Worm (Caenorhabditis elegans): ENCODE measurements around the gene klf-2.

The klf-2 gene

DNA sequence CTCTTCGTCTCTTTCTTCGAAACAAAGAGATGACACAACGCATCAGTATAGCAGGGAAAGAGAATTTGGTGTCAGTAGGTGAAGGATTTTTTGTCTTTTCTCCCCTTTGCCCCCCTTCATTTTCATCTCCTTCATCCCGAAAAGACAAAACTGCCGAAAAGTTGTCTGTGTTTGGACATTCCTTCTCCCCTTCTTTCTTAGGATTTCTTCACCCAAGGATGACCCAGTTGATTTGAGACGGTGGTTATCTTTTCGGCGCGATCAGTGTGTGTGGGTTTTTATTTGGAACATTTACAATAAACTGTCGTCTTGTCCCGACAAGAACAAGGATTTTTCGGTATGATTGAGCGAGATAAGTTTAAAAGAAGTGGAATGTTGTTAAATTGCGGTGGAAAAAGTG lies 23.0 kb upstream of the klf-2 start:
- TF ChIP-seq zip-4 (GFP tag; optimal IDR thresholded peaks at IDR 0.05) (no peak), tbx-2 (tag; optimal IDR thresholded peaks at IDR 0.05) (no peak), snpc-4 (tag; optimal IDR thresholded peaks at IDR 0.05) (no peak), zag-1 (tag; optimal IDR thresholded peaks at IDR 0.05) (no peak), blmp-1 (tag; optimal IDR thresholded peaks at IDR 0.05) (peak; percentile 90), lin-13 (GFP tag; optimal IDR thresholded peaks at IDR 0.05) (no peak)

DNA sequence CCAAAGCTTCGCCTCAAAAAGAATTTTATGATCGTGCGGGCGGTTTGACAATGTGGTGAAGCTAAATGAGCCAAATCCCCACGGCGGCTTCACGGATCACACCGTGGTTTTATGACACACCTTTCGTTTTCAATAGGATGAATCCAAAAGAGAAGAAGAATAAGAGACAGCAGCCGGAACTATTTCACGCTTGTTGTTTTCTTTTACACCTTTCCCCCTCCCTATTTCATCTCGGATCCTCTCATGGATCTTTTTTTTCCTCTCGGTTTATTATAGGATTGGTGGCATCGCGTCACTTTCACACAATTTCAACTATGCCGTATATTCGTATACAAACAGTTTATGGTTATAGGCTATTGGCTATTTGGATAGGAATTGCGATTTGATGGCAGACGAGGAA lies 21.7 kb upstream of the klf-2 start:
- no peak for TF ChIP-seq unc-30 (tag; optimal IDR thresholded peaks at IDR 0.05)
- TF ChIP-seq blmp-1 (tag; optimal IDR thresholded peaks at IDR 0.05), result peak; percentile 74

DNA sequence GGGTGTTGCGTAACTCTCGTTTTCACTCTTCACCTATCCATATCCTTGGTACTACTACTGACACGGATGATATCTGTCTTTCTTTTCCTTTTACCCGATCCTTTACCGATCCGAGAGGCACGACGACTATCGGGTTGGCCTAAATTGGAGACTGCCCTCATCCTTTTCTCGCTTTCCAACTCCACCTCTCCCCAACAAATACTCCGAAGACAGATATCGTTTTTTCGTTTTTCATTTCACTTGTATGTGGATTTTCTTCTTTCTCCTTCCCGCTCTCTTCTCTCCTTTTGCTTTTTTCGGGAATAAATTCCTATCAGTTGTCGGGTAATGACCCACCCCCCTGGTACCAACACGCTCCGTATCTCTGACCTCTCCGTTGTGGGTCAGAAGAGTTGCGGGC lies 20.6 kb upstream of the klf-2 start:
- TF ChIP-seq xbp-1 (tag; optimal IDR thresholded peaks at IDR 0.05), result no peak
- TF ChIP-seq blmp-1 (tag; optimal IDR thresholded peaks at IDR 0.05), result peak; percentile 99

DNA sequence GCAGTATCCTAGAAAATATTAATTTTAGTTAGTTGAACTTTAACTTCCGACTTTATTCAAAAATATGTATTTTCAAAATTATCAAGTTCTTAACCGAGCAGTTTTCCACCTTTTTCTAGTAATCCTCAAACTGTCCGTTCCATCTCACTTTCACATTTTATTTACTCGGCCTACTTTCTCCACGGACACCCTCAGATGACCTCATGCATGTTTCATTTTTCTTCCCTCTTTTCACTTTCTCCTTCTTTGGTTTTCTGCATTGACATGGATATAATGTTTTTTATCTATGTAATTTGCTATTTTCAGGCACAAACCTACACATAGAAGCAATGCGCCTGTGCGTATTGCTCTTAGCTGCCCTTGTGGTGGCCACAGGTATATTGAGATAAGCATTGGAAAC lies 18.6 kb upstream of the klf-2 start, which contains the start of gene mlt-11:
TSS of gene mlt-11 (plus strand) at position 301 of the 400 bp plus-strand sequence.
- TF ChIP-seq zip-4 (GFP tag; optimal IDR thresholded peaks at IDR 0.05) (no peak), blmp-1 (tag; optimal IDR thresholded peaks at IDR 0.05) (peak; percentile 76)

DNA sequence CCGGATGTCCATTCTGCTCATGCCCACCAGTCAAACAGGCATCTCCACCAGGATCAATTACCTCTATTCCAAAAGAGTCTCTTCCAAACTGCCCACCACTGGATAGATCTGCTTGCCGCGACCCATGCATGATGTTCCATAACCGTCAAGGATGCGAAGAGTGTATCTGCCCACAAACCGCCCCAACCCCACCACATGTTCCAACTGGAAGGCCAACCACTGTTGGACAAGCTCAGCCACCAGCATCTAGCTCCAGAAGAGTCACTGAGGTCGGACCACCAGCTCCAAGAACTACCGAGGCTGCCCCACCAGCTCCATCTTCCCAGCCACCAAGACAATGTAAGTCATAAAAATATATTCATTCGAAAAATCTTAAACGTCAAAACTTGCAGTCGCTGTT lies 14.9 kb upstream of the klf-2 start:
- TF ChIP-seq efl-1 (optimal IDR thresholded peaks at IDR 0.05) (no peak), efl-1 (GFP tag; optimal IDR thresholded peaks at IDR 0.05 in 1 of 2) (peak in 1 of 2 experiments; percentile 73), nhr-84 (tag; optimal IDR thresholded peaks at IDR 0.05) (no peak), C04F5.9 (tag; optimal IDR thresholded peaks at IDR 0.05) (no peak), unc-98 (GFP tag; IDR thresholded peaks at IDR 0.05) (no peak), pag-3 (tag; optimal IDR thresholded peaks at IDR 0.05; ENCODE audit: borderline replicate concordance, insufficient read depth) (no peak), dpl-1 (GFP tag; optimal IDR thresholded peaks at IDR 0.05) (no peak), nhr-19 (GFP tag; conservative IDR thresholded peaks at IDR 0.05) (no peak)

DNA sequence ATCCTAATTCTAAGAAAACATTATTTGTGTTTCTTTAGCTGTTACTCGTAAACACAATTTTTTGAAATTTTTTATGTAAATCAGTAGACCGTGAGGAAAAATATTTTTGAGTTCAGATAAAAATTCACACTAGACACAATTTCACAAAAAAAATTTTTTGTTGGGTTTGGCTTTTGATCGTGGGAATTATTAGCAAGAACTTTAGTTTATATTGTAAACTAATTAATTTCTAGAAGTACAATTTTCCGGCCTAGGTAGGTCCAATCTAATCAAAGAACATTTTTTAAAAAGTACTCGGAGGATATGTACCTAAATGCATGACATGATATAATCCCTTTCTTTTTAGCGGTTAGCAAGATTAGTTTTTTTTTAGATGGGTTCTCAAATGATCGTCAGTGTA lies 5.3 kb upstream of the klf-2 start:
- TF ChIP-seq fos-1 (tag; optimal IDR thresholded peaks at IDR 0.05) (no peak), fkh-8 (tag; optimal IDR thresholded peaks at IDR 0.05) (peak; percentile 31), ces-1 (GFP tag; optimal IDR thresholded peaks at IDR 0.05) (no peak), ceh-88 (GFP tag; IDR thresholded peaks at IDR 0.05) (no peak)

DNA sequence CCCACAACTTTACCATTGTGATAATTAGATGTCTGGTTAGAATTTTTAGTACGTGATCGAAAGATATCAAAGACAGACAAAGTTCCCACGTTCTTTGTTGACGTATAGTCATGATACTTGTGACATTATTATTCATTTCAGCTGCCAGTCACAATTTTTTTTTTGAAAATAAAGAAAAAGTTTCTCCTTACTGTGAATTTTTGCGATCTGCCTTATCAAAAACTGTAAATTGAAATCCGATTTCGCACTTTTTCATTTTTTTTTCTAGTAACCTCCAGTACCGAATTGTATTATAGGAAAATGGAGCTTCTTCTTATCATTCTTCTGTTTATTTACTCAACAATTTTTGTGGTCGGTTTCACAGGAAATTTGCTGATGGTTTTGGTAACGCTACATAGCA lies 4.4 kb upstream of the klf-2 start, which contains the start of gene srsx-35:
TSS of gene srsx-35 (plus strand) at position 301 of the 400 bp plus-strand sequence.
- TF ChIP-seq lin-15B (tag; optimal IDR thresholded peaks at IDR 0.05) (no peak), hpl-2 (GFP tag; optimal IDR thresholded peaks at IDR 0.05) (no peak), lir-3 (tag; optimal IDR thresholded peaks at IDR 0.05; ENCODE audit: poor library complexity) (no peak), ets-5 (GFP tag; IDR thresholded peaks at IDR 0.05) (no peak), ceh-88 (GFP tag; IDR thresholded peaks at IDR 0.05) (no peak), lsy-2 (tag; optimal IDR thresholded peaks at IDR 0.05) (no peak), nhr-20 (tag; optimal IDR thresholded peaks at IDR 0.05) (no peak), sptf-1 (tag; optimal IDR thresholded peaks at IDR 0.05) (no peak), grh-1 (GFP tag; IDR thresholded peaks at IDR 0.05) (no peak), unc-130 (tag; optimal IDR thresholded peaks at IDR 0.05) (no peak), Y116A8C.19 (tag; optimal IDR thresholded peaks at IDR 0.05; ENCODE audit: borderline replicate concordance) (no peak), fkh-4 (tag; optimal IDR thresholded peaks at IDR 0.05; ENCODE audit: borderline replicate concordance) (no peak)
